Worm (Caenorhabditis elegans) whole organism, L4 larva: ENCODE measurements around the gene ifc-2.

Experiments
- F26F4.8 ChIP-seq: fragments of 200-800 bp; sonication (Bioruptor generic); conservative IDR thresholded peaks from 2 replicates; pipeline ENCODE4 v1.3.6; 2022; ENCODE audit warnings: missing genetic modification characterization, missing compliant biosample characterization
- F44E2.7 ChIP-seq: fragments of 200-800 bp; sonication (Bioruptor generic); IDR thresholded peaks from 2 replicates; pipeline ENCODE4 v2.1.2; 2022; ENCODE audit warnings: missing genetic modification characterization, missing compliant biosample characterization
- F49E8.2 ChIP-seq: sonication (generic microtip); optimal IDR thresholded peaks from 2 replicates; lab custom pipeline; 2016; ENCODE audit warnings: missing compliant biosample characterization, mild to moderate bottlenecking, missing genetic modification characterization, borderline replicate concordance
- T20F7.1 ChIP-seq: fragments of 200-800 bp; sonication (Bioruptor generic); optimal IDR thresholded peaks from 2 replicates; lab custom pipeline; 2018; ENCODE audit warnings: mild to moderate bottlenecking, missing genetic modification characterization, missing compliant biosample characterization
- T26A8.4 ChIP-seq: fragments of 200-800 bp; sonication (Bioruptor generic); IDR thresholded peaks from 2 replicates; pipeline ENCODE4 v1.3.6; 2022; ENCODE audit warnings: missing genetic modification characterization, missing compliant biosample characterization
- Y48G9A.11 ChIP-seq: fragments of 200-800 bp; sonication (Bioruptor generic); IDR thresholded peaks from 2 replicates; pipeline ENCODE4 v1.3.6; 2022; ENCODE audit warnings: missing genetic modification reagents, missing genetic modification characterization, missing compliant biosample characterization
- ZK337.2 ChIP-seq: fragments of 200-800 bp; sonication (Bioruptor generic); IDR thresholded peaks from 2 replicates; pipeline ENCODE4 v1.3.6; 2022; ENCODE audit warnings: missing genetic modification reagents, missing genetic modification characterization, missing compliant biosample characterization
- ZK546.5 ChIP-seq, 2 experiments: sonication (generic microtip); optimal IDR thresholded peaks; 2 replicates each; lab custom pipeline; 2017; ENCODE audit warnings: missing biosample characterization in 2 of 2, missing genetic modification characterization in 2 of 2
- aly-2 ChIP-seq: sonication (generic microtip); optimal IDR thresholded peaks from 2 replicates; lab custom pipeline; 2018; ENCODE audit warnings: missing biosample characterization, missing genetic modification characterization
- ama-1 ChIP-seq: fragments of 150-350 bp; optimal IDR thresholded peaks from 2 replicates; lab custom pipeline; 2014; ENCODE audit warnings: inconsistent platforms, mixed read lengths
- attf-4 ChIP-seq: sonication (generic microtip); optimal IDR thresholded peaks from 3 replicates; lab custom pipeline; 2017; ENCODE audit warnings: missing biosample characterization, missing genetic modification characterization
- ceh-20 ChIP-seq: fragments of 200-800 bp; sonication (Bioruptor generic); IDR thresholded peaks from 2 replicates; pipeline ENCODE4 v1.3.6; 2022; ENCODE audit warnings: missing genetic modification reagents, missing genetic modification characterization, missing compliant biosample characterization
- ceh-28 ChIP-seq: fragments of 150-350 bp; optimal IDR thresholded peaks from 2 replicates; lab custom pipeline; 2014; ENCODE audit warnings: missing biosample characterization, missing genetic modification reagents, missing genetic modification characterization
- ces-1 ChIP-seq: fragments of 150-350 bp; sonication (generic microtip); optimal IDR thresholded peaks from 4 replicates; lab custom pipeline; 2014; ENCODE audit warnings: missing biosample characterization, missing genetic modification reagents, missing genetic modification characterization
- cey-2 ChIP-seq: sonication (generic microtip); optimal IDR thresholded peaks from 3 replicates; lab custom pipeline; 2017; ENCODE audit warnings: missing genetic modification characterization, mild to moderate bottlenecking, missing compliant biosample characterization, antibody characterized with exemption, borderline replicate concordance; ENCODE audit not compliant: insufficient read depth
- ctbp-1 ChIP-seq: fragments of 200-800 bp; sonication (Bioruptor generic); IDR thresholded peaks from 2 replicates; pipeline ENCODE4 v1.3.6; 2022; ENCODE audit warnings: missing genetic modification reagents, missing genetic modification characterization, missing compliant biosample characterization
- daf-12 ChIP-seq: fragments of 150-350 bp; optimal IDR thresholded peaks from 2 replicates; lab custom pipeline; 2014; ENCODE audit warnings: missing biosample characterization, missing genetic modification reagents, missing genetic modification characterization
- dmd-8 ChIP-seq: fragments of 200-800 bp; sonication (Bioruptor generic); IDR thresholded peaks from 2 replicates; pipeline ENCODE4 v1.3.6; 2022; ENCODE audit warnings: missing genetic modification characterization, missing compliant biosample characterization
- duxl-1 ChIP-seq: sonication (generic microtip); optimal IDR thresholded peaks from 2 replicates; lab custom pipeline; 2016; ENCODE audit warnings: mild to moderate bottlenecking, missing genetic modification characterization, moderate library complexity, missing compliant biosample characterization; ENCODE audit not compliant: poor library complexity
- dve-1 ChIP-seq: sonication (generic microtip); optimal IDR thresholded peaks from 2 replicates; lab custom pipeline; 2017; ENCODE audit warnings: antibody characterized with exemption, mild to moderate bottlenecking, missing genetic modification characterization, missing compliant biosample characterization; ENCODE audit not compliant: insufficient read depth
- egl-43 ChIP-seq: fragments of 200-800 bp; sonication (Bioruptor generic); IDR thresholded peaks from 2 replicates; pipeline ENCODE4 v1.3.6; 2022; ENCODE audit warnings: missing genetic modification reagents, missing genetic modification characterization, missing compliant biosample characterization
- fkh-10 ChIP-seq: fragments of 150-350 bp; optimal IDR thresholded peaks from 2 replicates; lab custom pipeline; 2014; ENCODE audit warnings: missing biosample characterization, missing genetic modification reagents, missing genetic modification characterization
- fos-1 ChIP-seq: fragments of 150-350 bp; optimal IDR thresholded peaks from 2 replicates; lab custom pipeline; 2014; ENCODE audit warnings: missing biosample characterization, missing genetic modification characterization
- hif-1 ChIP-seq, 2 experiments: sonication (generic microtip); optimal IDR thresholded peaks; 2 replicates each; lab custom pipeline; 2016 to 2017; ENCODE audit warnings: missing compliant biosample characterization in 2 of 2, missing genetic modification characterization in 2 of 2, missing genetic modification reagents in 2 of 2, missing genotype in 2 of 2, mild to moderate bottlenecking in 1 of 2
- hlh-11 ChIP-seq: fragments of 200-800 bp; sonication (Bioruptor generic); optimal IDR thresholded peaks from 2 replicates; lab custom pipeline; 2018; ENCODE audit warnings: mild to moderate bottlenecking, missing genetic modification characterization, missing compliant biosample characterization
- jun-1 ChIP-seq: fragments of 150-350 bp; optimal IDR thresholded peaks from 2 replicates; lab custom pipeline; 2014; ENCODE audit warnings: missing biosample characterization, missing genetic modification reagents, missing genetic modification characterization
- lin-15B ChIP-seq: fragments of 150-350 bp; sonication (generic microtip); optimal IDR thresholded peaks from 3 replicates; lab custom pipeline; 2014; ENCODE audit warnings: missing biosample characterization, missing genetic modification characterization
- lin-29 ChIP-seq: fragments of 200-800 bp; sonication (Bioruptor generic); IDR thresholded peaks from 2 replicates; pipeline ENCODE4 v1.3.6; 2022; ENCODE audit warnings: missing genetic modification reagents, missing genetic modification characterization, missing compliant biosample characterization
- lin-38 ChIP-seq: fragments of 200-800 bp; sonication (Bioruptor generic); IDR thresholded peaks from 2 replicates; pipeline ENCODE4 v1.3.6; 2022; ENCODE audit warnings: missing genetic modification reagents, missing genetic modification characterization, missing compliant biosample characterization
- lir-3 ChIP-seq: sonication (generic microtip); optimal IDR thresholded peaks from 2 replicates; lab custom pipeline; 2016; ENCODE audit warnings: mild to moderate bottlenecking, missing genetic modification characterization, missing compliant biosample characterization
- lsy-2 ChIP-seq, 2 experiments: fragments of 150-350 bp in 1 of 2; sonication (generic microtip) in 1 of 2; optimal IDR thresholded peaks; 2 replicates each; lab custom pipeline; 2014 to 2017; ENCODE audit warnings: missing biosample characterization in 2 of 2, missing genetic modification characterization in 2 of 2
- mxl-2 ChIP-seq: fragments of 200-800 bp; sonication (Bioruptor generic); conservative IDR thresholded peaks from 2 replicates; pipeline ENCODE4 v1.3.6; 2022; ENCODE audit warnings: missing genetic modification reagents, missing genetic modification characterization, missing compliant biosample characterization
- nhr-10 ChIP-seq: fragments of 150-350 bp; optimal IDR thresholded peaks from 2 replicates; lab custom pipeline; 2014; ENCODE audit warnings: missing biosample characterization, missing genetic modification characterization
- nhr-25 ChIP-seq: sonication (generic microtip); optimal IDR thresholded peaks from 2 replicates; lab custom pipeline; 2017; ENCODE audit warnings: missing genetic modification characterization, mild to moderate bottlenecking, missing compliant biosample characterization, antibody characterized with exemption, moderate library complexity, borderline replicate concordance; ENCODE audit not compliant: insufficient read depth
- nhr-41 ChIP-seq: fragments of 200-800 bp; sonication (Bioruptor generic); IDR thresholded peaks from 2 replicates; pipeline ENCODE4 v1.3.6; 2022; ENCODE audit warnings: missing genetic modification reagents, missing genetic modification characterization, missing compliant biosample characterization
- nhr-42 ChIP-seq: fragments of 200-800 bp; sonication (Bioruptor generic); IDR thresholded peaks from 2 replicates; pipeline ENCODE4 v1.3.6; 2022; ENCODE audit warnings: missing genetic modification characterization, missing compliant biosample characterization
- nhr-48 ChIP-seq: sonication (generic microtip); optimal IDR thresholded peaks from 2 replicates; lab custom pipeline; 2016; ENCODE audit warnings: mild to moderate bottlenecking, missing genetic modification characterization, missing compliant biosample characterization
- nhr-76 ChIP-seq: fragments of 150-350 bp; optimal IDR thresholded peaks from 2 replicates; lab custom pipeline; 2014; ENCODE audit warnings: missing biosample characterization, missing genetic modification characterization
- pqm-1 ChIP-seq: sonication (generic microtip); optimal IDR thresholded peaks from 2 replicates; lab custom pipeline; 2017; ENCODE audit warnings: missing biosample characterization, missing genetic modification characterization
- rbr-2 ChIP-seq: sonication (generic microtip); optimal IDR thresholded peaks from 2 replicates; lab custom pipeline; 2016; ENCODE audit warnings: missing genotype, missing genetic modification characterization, missing compliant biosample characterization
- sdz-12 ChIP-seq: fragments of 200-800 bp; sonication (Bioruptor generic); optimal IDR thresholded peaks from 2 replicates; lab custom pipeline; 2018; ENCODE audit warnings: mild to moderate bottlenecking, missing genetic modification characterization, missing compliant biosample characterization
- skn-1 ChIP-seq: fragments of 150-350 bp; optimal IDR thresholded peaks from 2 replicates; lab custom pipeline; 2014; ENCODE audit warnings: missing biosample characterization, missing genetic modification characterization
- snpc-4 ChIP-seq: fragments of 150-350 bp; optimal IDR thresholded peaks from 2 replicates; lab custom pipeline; 2014; ENCODE audit warnings: missing biosample characterization, missing genetic modification characterization
- spr-1 ChIP-seq: sonication (generic microtip); optimal IDR thresholded peaks from 2 replicates; lab custom pipeline; 2016; ENCODE audit warnings: mild to moderate bottlenecking, missing genetic modification characterization, missing compliant biosample characterization
- tag-97 ChIP-seq: fragments of 200-800 bp; sonication (Bioruptor generic); IDR thresholded peaks from 2 replicates; pipeline ENCODE4 v1.3.6; 2022; ENCODE audit warnings: missing genetic modification characterization, missing compliant biosample characterization
- tra-1 ChIP-seq: fragments of 200-800 bp; sonication (Bioruptor generic); IDR thresholded peaks from 2 replicates; pipeline ENCODE4 v1.3.6; 2022; ENCODE audit warnings: missing genetic modification reagents, missing genetic modification characterization, missing compliant biosample characterization
- unc-62 ChIP-seq, 3 experiments: fragments of 150-350 bp in 1 of 3; sonication (generic microtip); optimal IDR thresholded peaks in 2 of 3; peaks in 1 of 3; 1 replicate in 1 of 3; 2 replicates in 2 of 3; lab custom pipeline; 2014 to 2017; ENCODE audit warnings: missing biosample characterization in 3 of 3, missing genetic modification characterization in 3 of 3, missing genetic modification reagents in 3 of 3, missing genotype in 1 of 3
- zfp-2 ChIP-seq: sonication (generic microtip); optimal IDR thresholded peaks from 2 replicates; lab custom pipeline; 2016; ENCODE audit warnings: mild to moderate bottlenecking, missing genetic modification characterization, missing compliant biosample characterization
- zip-11 ChIP-seq: fragments of 200-800 bp; sonication (Bioruptor generic); IDR thresholded peaks from 2 replicates; pipeline ENCODE4 v1.3.6; 2022; ENCODE audit warnings: missing genetic modification characterization, missing compliant biosample characterization
- ztf-11 ChIP-seq: fragments of 150-350 bp; optimal IDR thresholded peaks from 2 replicates; lab custom pipeline; 2014; ENCODE audit warnings: missing biosample characterization, missing genetic modification characterization
- ztf-7 ChIP-seq: fragments of 150-350 bp; optimal IDR thresholded peaks from 2 replicates; lab custom pipeline; 2014; ENCODE audit warnings: missing biosample characterization, missing genetic modification characterization

ifc-2 gene

DNA sequence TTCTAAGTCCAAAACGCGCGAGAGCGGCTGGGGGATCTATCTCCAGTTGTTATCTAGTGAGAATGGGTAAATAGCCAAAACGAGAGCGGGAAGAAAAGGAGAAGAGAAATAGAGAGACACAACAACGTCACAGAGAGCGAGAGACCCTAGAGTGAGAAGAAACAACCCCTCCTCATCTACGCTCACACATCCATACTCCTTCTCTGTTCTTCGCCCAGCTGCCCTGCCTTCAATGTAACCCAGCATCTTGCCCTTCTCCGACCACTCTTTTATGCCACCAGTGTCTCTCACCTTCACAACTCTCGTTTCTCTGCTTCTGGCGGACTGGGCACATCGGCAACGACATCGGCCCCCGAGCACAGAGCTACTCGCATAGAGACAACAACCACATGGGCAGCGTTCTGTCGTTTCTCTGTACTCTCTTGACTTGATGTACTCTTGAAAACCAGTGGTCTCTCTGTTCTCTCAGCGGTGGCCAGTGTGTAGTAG is 61.4 kb downstream of the ifc-2 start:
- TF ChIP-seq ZK337.2 = no peak
- TF ChIP-seq pqm-1 (tag; lab: Kevin White, UChicago) = peak; percentile 35
- no peak for TF ChIP-seq tag-97
- peak; percentile 19 for TF ChIP-seq jun-1
- TF ChIP-seq mxl-2 (GFP tag; lab: Robert Waterston, UW) = no peak
- TF ChIP-seq snpc-4 (tag; lab: Kevin White, UChicago) = no peak
- peak; percentile 60 for TF ChIP-seq spr-1
- TF ChIP-seq F49E8.2 (tag; lab: Kevin White, UChicago) = no peak
- TF ChIP-seq ama-1 (lab: Kevin White, UChicago) = no peak
- no peak for TF ChIP-seq ces-1 (GFP tag; lab: Kevin White, UChicago)
- no peak for TF ChIP-seq zip-11
- TF ChIP-seq aly-2 = no peak
- peak; percentile 75 to 87 for TF ChIP-seq lsy-2 (tag; optimal IDR thresholded peaks at IDR 0.05; lab: Kevin White, UChicago)
- no peak for TF ChIP-seq lin-29 (GFP tag; lab: Robert Waterston, UW)
- peak; percentile 50 for TF ChIP-seq fkh-10
- TF ChIP-seq hif-1 (tag; optimal IDR thresholded peaks at IDR 0.05; lab: Kevin White, UChicago) = peak in 1 of 2 experiments; percentile 72
- TF ChIP-seq nhr-41 = no peak
- TF ChIP-seq lin-38 (GFP tag; lab: Robert Waterston, UW) = no peak; the same call in 1 of the 2 replicates
- TF ChIP-seq rbr-2 (tag; lab: Kevin White, UChicago) = peak; percentile 92
- TF ChIP-seq ceh-20 (GFP tag; lab: Robert Waterston, UW) = 0 out of 2 replicates have a peak, but pooled peaks have one; percentile 40
- peak; percentile 94 for TF ChIP-seq dve-1 (tag; lab: Kevin White, UChicago)
- no peak for TF ChIP-seq fos-1 (tag; lab: Kevin White, UChicago)
- no peak for TF ChIP-seq Y48G9A.11
- TF ChIP-seq lir-3 (tag; lab: Kevin White, UChicago) = no peak
- TF ChIP-seq cey-2 (tag; lab: Kevin White, UChicago) = no peak
- peak; percentile 85 for TF ChIP-seq egl-43
- no peak for TF ChIP-seq daf-12 (tag; lab: Kevin White, UChicago)
- TF ChIP-seq unc-62 (GFP tag; optimal IDR thresholded peaks at IDR 0.05 in 1 of 2; lab: Kevin White, UChicago) = peak in 1 of 2 experiments; percentile 95
- no peak for TF ChIP-seq unc-62 (tag; optimal IDR thresholded peaks at IDR 0.05; lab: Kevin White, UChicago)
- TF ChIP-seq ctbp-1 (GFP tag; lab: Robert Waterston, UW) = peak; percentile 82
- TF ChIP-seq T20F7.1 = peak; percentile 52
- TF ChIP-seq tra-1 (GFP tag; lab: Robert Waterston, UW) = no peak
- peak; percentile 75 for TF ChIP-seq ztf-7 (tag; lab: Kevin White, UChicago)
- TF ChIP-seq ZK546.5 (tag; optimal IDR thresholded peaks at IDR 0.05; lab: Kevin White, UChicago) = no peak
- TF ChIP-seq F26F4.8 (GFP tag; lab: Robert Waterston, UW) = no peak
- TF ChIP-seq skn-1 (tag; lab: Kevin White, UChicago) = no peak
- TF ChIP-seq duxl-1 (tag; lab: Kevin White, UChicago) = peak; percentile 51
- TF ChIP-seq nhr-48 (tag; lab: Kevin White, UChicago) = peak; percentile 61
- no peak for TF ChIP-seq F44E2.7 (GFP tag; lab: Robert Waterston, UW)
- TF ChIP-seq ceh-28 = no peak
- TF ChIP-seq dmd-8 (GFP tag; lab: Robert Waterston, UW) = no peak
- TF ChIP-seq hlh-11 (tag; lab: Kevin White, UChicago) = peak; percentile 96
- TF ChIP-seq nhr-25 (tag; lab: Kevin White, UChicago) = peak; percentile 74
- TF ChIP-seq nhr-42 (GFP tag; lab: Robert Waterston, UW) = 0 out of 2 replicates have a peak, but pooled peaks have one; percentile 57
- no peak for TF ChIP-seq ztf-11 (tag; lab: Kevin White, UChicago)
- TF ChIP-seq nhr-76 (tag; lab: Kevin White, UChicago) = no peak
- no peak for TF ChIP-seq zfp-2 (tag; lab: Kevin White, UChicago)
- no peak for TF ChIP-seq lin-15B
- peak; percentile 58 for TF ChIP-seq nhr-10 (tag; lab: Kevin White, UChicago)
- TF ChIP-seq T26A8.4 (GFP tag; lab: Robert Waterston, UW) = peak; percentile 70
- TF ChIP-seq attf-4 = no peak
- TF ChIP-seq sdz-12 (GFP tag; lab: Kevin White, UChicago) = no peak
